Worm (Caenorhabditis elegans) whole organism, early embryonic: ENCODE measurements around the gene K05F6.14.

Experiments used
- B0310.2 ChIP-seq: sonication (generic microtip); optimal IDR thresholded peaks from 2 replicates; lab custom pipeline; 2016; ENCODE audit warnings: mild to moderate bottlenecking, missing genetic modification characterization, missing compliant biosample characterization
- F13C5.2 ChIP-seq: sonication (generic microtip); optimal IDR thresholded peaks from 2 replicates; lab custom pipeline; 2017; ENCODE audit warnings: mild to moderate bottlenecking, missing genetic modification characterization, inconsistent platforms, missing compliant biosample characterization
- aly-1 ChIP-seq: sonication (generic microtip); optimal IDR thresholded peaks from 2 replicates; lab custom pipeline; 2016; ENCODE audit warnings: missing genetic modification characterization, missing compliant biosample characterization
- ama-1 ChIP-seq: fragments of 150-350 bp; optimal IDR thresholded peaks from 2 replicates; lab custom pipeline; 2014
- ceh-13 ChIP-seq: fragments of 200-800 bp; sonication (Bioruptor generic); optimal IDR thresholded peaks from 2 replicates; lab custom pipeline; 2018; ENCODE audit warnings: mild to moderate bottlenecking, missing genetic modification characterization, missing compliant biosample characterization
- ceh-36 ChIP-seq: sonication (generic microtip); optimal IDR thresholded peaks from 2 replicates; lab custom pipeline; 2016; ENCODE audit warnings: missing genetic modification characterization, inconsistent platforms, missing compliant biosample characterization
- ets-7 ChIP-seq: sonication (generic microtip); optimal IDR thresholded peaks from 2 replicates; lab custom pipeline; 2016; ENCODE audit warnings: missing genotype, missing genetic modification characterization, missing compliant biosample characterization
- flt-1 ChIP-seq: fragments of 200-800 bp; sonication (Bioruptor generic); IDR thresholded peaks from 2 replicates; pipeline ENCODE4 v1.3.6; 2022; ENCODE audit warnings: missing genetic modification characterization, missing compliant biosample characterization
- hmbx-1 ChIP-seq: sonication (generic microtip); optimal IDR thresholded peaks from 2 replicates; lab custom pipeline; 2016; ENCODE audit warnings: mild to moderate bottlenecking, missing genetic modification characterization, missing compliant biosample characterization
- hmg-4 ChIP-seq: fragments of 200-800 bp; sonication (Bioruptor generic); optimal IDR thresholded peaks from 2 replicates; lab custom pipeline; 2018; ENCODE audit warnings: mild to moderate bottlenecking, missing genetic modification characterization, missing compliant biosample characterization
- hnd-1 ChIP-seq: sonication (generic microtip); optimal IDR thresholded peaks from 2 replicates; lab custom pipeline; 2016; ENCODE audit warnings: missing genetic modification characterization, missing compliant biosample characterization
- pes-1 ChIP-seq: fragments of 200-800 bp; sonication (Bioruptor generic); IDR thresholded peaks from 2 replicates; pipeline ENCODE4 v1.3.6; 2022; ENCODE audit warnings: missing genetic modification reagents, missing genetic modification characterization, missing compliant biosample characterization
- scrt-1 ChIP-seq: fragments of 200-800 bp; sonication (Bioruptor generic); IDR thresholded peaks from 2 replicates; pipeline ENCODE4 v1.3.6; 2022; ENCODE audit warnings: missing genetic modification characterization, missing compliant biosample characterization
- sea-1 ChIP-seq: fragments of 200-800 bp; sonication (Bioruptor generic); conservative IDR thresholded peaks from 2 replicates; pipeline ENCODE4 v1.3.6; 2022; ENCODE audit warnings: missing genetic modification characterization, missing compliant biosample characterization
- tbx-11 ChIP-seq: fragments of 200-800 bp; sonication (Bioruptor generic); IDR thresholded peaks from 2 replicates; pipeline ENCODE4 v1.3.6; 2022; ENCODE audit warnings: missing genetic modification characterization, missing compliant biosample characterization
- tbx-37 ChIP-seq: fragments of 200-800 bp; sonication (Bioruptor generic); conservative IDR thresholded peaks from 2 replicates; pipeline ENCODE4 v1.3.6; 2022; ENCODE audit warnings: missing genetic modification reagents, missing genetic modification characterization, missing compliant biosample characterization
- tra-4 ChIP-seq: sonication (generic microtip); optimal IDR thresholded peaks from 2 replicates; lab custom pipeline; 2017; ENCODE audit warnings: missing genetic modification characterization, missing compliant biosample characterization

K05F6.14 gene

DNA sequence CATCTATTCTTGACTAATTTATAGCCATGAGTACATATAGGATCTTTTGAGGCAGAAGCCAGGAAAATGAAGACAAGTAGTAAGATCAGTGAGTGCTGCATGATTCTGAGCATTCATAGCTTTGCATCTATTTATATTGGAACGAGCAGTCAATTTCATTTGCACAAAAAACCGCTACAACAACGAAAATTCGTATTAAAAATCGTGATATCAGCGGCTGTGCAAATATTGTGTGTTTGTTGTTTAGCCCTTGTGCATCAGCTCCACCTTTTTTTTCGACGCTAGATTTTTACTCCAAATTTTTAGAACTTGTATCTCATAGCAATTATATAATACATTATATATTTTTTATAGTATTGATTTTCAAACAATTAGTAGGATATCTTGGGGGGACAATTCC is 22.2 kb downstream of the K05F6.14 start, which contains the start of gene clec-21:
clec-21 (minus strand) TSS at position 101 of the 400 bp plus-strand sequence.
- no peak for TF ChIP-seq F13C5.2 (tag; lab: Kevin White, UChicago)
- TF ChIP-seq flt-1 = no peak
- no peak for TF ChIP-seq aly-1
- TF ChIP-seq ama-1 (lab: Kevin White, UChicago) = no peak
- TF ChIP-seq sea-1 (GFP tag; lab: Robert Waterston, UW) = no peak
- no peak for TF ChIP-seq tra-4 (tag; lab: Kevin White, UChicago)
- TF ChIP-seq ets-7 (tag; lab: Kevin White, UChicago) = no peak
- no peak for TF ChIP-seq tbx-11 (GFP tag; lab: Robert Waterston, UW)
- no peak for TF ChIP-seq scrt-1
- TF ChIP-seq ceh-36 (tag; lab: Kevin White, UChicago) = no peak
- no peak for TF ChIP-seq tbx-37 (GFP tag; lab: Robert Waterston, UW)
- TF ChIP-seq hmg-4 (GFP tag; lab: Kevin White, UChicago) = no peak
- TF ChIP-seq ceh-13 = no peak
- TF ChIP-seq hnd-1 (tag; lab: Kevin White, UChicago) = no peak
- TF ChIP-seq hmbx-1 = no peak
- TF ChIP-seq B0310.2 = no peak
- no peak for TF ChIP-seq pes-1 (GFP tag; lab: Robert Waterston, UW)

DNA sequence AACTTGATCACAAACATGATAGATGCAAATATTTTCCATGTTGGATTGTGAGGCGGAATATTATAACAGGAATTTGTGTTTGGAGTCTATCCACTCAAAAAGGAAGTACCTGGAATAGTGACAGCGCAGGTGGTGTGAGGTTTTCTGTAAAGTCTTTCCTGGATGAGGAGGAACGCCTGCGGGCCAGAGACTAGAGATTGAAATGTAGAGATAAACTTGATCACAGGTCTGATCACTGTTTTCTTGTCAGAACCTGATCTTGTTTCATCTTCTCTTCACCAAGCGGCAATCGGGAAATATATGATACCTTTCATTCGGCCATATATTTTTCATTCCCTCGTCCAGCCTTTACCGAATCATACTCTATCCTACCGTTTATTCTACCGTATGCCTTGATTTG is 24.3 kb downstream of the K05F6.14 start, which contains the start of gene T07H3.8:
T07H3.8 (plus strand) TSS at position 301 of the 400 bp plus-strand sequence.
- TF ChIP-seq B0310.2 (no peak), aly-1 (no peak), tbx-11 (GFP tag; lab: Robert Waterston, UW) (no peak), scrt-1 (no peak), hmg-4 (GFP tag; lab: Kevin White, UChicago) (no peak), tbx-37 (GFP tag; lab: Robert Waterston, UW) (no peak), hmbx-1 (no peak), ceh-36 (tag; lab: Kevin White, UChicago) (no peak), sea-1 (GFP tag; lab: Robert Waterston, UW) (no peak), F13C5.2 (tag; lab: Kevin White, UChicago) (no peak), ets-7 (tag; lab: Kevin White, UChicago) (no peak), tra-4 (tag; lab: Kevin White, UChicago) (no peak), hnd-1 (tag; lab: Kevin White, UChicago) (no peak), pes-1 (GFP tag; lab: Robert Waterston, UW) (no peak), flt-1 (no peak)

ce11 chrII:1589845-1590244 is 27.9 kb downstream of the K05F6.14 start, which contains the start of gene T07H3.7:
T07H3.7 (minus strand) TSS chrII:1589945.
- no peak for TF ChIP-seq hmbx-1
- TF ChIP-seq tbx-37 (GFP tag; lab: Robert Waterston, UW) = no peak
- no peak for TF ChIP-seq hmg-4 (GFP tag; lab: Kevin White, UChicago)
- TF ChIP-seq B0310.2 = no peak
- TF ChIP-seq aly-1 = no peak
- TF ChIP-seq tra-4 (tag; lab: Kevin White, UChicago) = no peak
- no peak for TF ChIP-seq scrt-1
- no peak for TF ChIP-seq sea-1 (GFP tag; lab: Robert Waterston, UW)
- no peak for TF ChIP-seq tbx-11 (GFP tag; lab: Robert Waterston, UW)
- no peak for TF ChIP-seq pes-1 (GFP tag; lab: Robert Waterston, UW)
- TF ChIP-seq ceh-13 = no peak
- no peak for TF ChIP-seq ceh-36 (tag; lab: Kevin White, UChicago)
- no peak for TF ChIP-seq ama-1 (lab: Kevin White, UChicago)
- TF ChIP-seq F13C5.2 (tag; lab: Kevin White, UChicago) = no peak
- no peak for TF ChIP-seq hnd-1 (tag; lab: Kevin White, UChicago)
- TF ChIP-seq ets-7 (tag; lab: Kevin White, UChicago) = no peak
- TF ChIP-seq flt-1 = no peak

ce11 chrII:1595137-1595536 is 33.2 kb downstream of the K05F6.14 start, which contains the start of gene clec-20:
clec-20 (minus strand) TSS chrII:1595237.
- no peak for TF ChIP-seq scrt-1
- TF ChIP-seq F13C5.2 (tag; lab: Kevin White, UChicago) = no peak
- no peak for TF ChIP-seq ceh-13
- no peak for TF ChIP-seq pes-1 (GFP tag; lab: Robert Waterston, UW)
- TF ChIP-seq hmg-4 (GFP tag; lab: Kevin White, UChicago) = no peak
- TF ChIP-seq ama-1 (lab: Kevin White, UChicago) = no peak
- TF ChIP-seq hnd-1 (tag; lab: Kevin White, UChicago) = no peak
- no peak for TF ChIP-seq aly-1
- no peak for TF ChIP-seq tbx-37 (GFP tag; lab: Robert Waterston, UW)
- no peak for TF ChIP-seq ceh-36 (tag; lab: Kevin White, UChicago)
- no peak for TF ChIP-seq ets-7 (tag; lab: Kevin White, UChicago)
- no peak for TF ChIP-seq flt-1
- no peak for TF ChIP-seq tbx-11 (GFP tag; lab: Robert Waterston, UW)

DNA sequence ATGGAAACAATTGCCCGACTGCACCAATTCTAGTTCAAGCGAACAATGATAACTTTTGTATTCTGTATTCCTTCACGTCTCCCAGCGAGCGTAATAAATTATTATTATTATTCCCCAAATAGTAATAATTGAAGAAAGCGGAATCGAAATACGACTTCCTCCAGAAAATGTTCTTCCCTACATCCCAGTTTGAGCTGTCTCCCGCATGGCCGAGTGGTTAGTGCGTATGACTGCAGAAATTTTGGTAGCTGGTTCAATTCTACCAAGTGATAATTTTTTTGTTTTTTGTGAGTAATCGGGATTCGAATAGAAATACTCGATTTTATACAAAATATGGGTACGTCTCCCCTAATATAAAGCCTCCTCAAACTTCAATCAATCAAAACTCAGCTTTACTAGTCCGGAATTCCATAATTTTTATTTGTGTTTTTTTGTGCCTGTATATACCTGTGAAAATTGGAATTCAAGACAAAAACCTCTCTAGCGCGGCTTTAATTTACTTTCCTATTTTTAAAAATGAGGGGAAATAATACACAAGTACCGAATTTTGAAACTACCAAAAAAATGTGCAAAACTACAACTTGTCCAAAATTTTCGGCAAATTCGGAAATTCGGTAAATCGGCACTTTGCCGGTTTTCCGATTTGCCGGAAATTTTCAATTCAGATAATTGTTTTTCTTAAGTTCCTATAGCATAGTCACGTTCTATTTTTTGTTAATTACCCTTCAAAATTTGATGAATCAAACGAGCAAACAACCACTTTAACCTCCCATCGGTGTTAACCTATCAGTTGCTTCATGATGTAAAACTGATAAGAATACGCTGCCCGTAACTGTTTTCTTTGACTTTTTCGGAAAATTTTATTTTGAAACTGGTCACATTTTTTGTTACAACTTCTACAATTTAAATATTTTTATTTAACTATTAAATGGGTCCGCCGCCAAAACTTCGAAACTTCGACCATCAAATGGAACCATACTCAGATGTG is 35.4 kb downstream of the K05F6.14 start, which contains the start of gene bath-46:
bath-46 (plus strand) TSS at position 806 of the 988 bp plus-strand sequence.
- TF ChIP-seq F13C5.2 (tag; lab: Kevin White, UChicago) (no peak), pes-1 (GFP tag; lab: Robert Waterston, UW) (no peak), ceh-13 (no peak), B0310.2 (no peak), hmbx-1 (no peak), ceh-36 (tag; lab: Kevin White, UChicago) (no peak), aly-1 (no peak), tbx-11 (GFP tag; lab: Robert Waterston, UW) (no peak)

DNA sequence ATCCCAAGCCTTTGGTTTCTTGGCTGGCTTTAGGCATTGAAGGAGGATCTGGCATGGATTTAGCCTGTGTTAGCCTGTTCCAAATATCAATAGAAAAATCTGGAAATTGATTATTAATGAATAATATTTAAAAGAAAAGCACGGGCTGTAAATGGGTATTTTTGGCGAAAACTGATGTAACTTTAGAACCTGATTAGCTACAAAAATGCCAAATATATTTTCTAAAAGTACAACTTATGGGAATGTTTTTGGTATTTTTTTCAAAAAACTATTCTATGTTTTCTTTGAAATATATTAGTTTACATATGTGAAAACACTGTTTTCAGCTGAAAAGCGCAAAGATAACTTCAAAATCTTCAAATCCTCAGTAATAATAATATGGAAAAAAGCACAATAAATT is 38.7 kb downstream of the K05F6.14 start, which contains the start of gene bath-26:
bath-26 (minus strand) TSS at position 101 of the 400 bp plus-strand sequence.
- TF ChIP-seq hmbx-1 (no peak), hnd-1 (tag; lab: Kevin White, UChicago) (no peak), tbx-11 (GFP tag; lab: Robert Waterston, UW) (no peak), flt-1 (no peak), aly-1 (no peak), sea-1 (GFP tag; lab: Robert Waterston, UW) (no peak), F13C5.2 (tag; lab: Kevin White, UChicago) (no peak), B0310.2 (no peak), ceh-13 (no peak), ceh-36 (tag; lab: Kevin White, UChicago) (no peak), tbx-37 (GFP tag; lab: Robert Waterston, UW) (no peak), scrt-1 (no peak)
